Worm (Caenorhabditis elegans) whole organism, L4 larva: ENCODE measurements around the gene rha-1.

Source experiments
- ZK546.5 ChIP-seq, 2 experiments: sonication (generic microtip); optimal IDR thresholded peaks; 2 replicates each; lab custom pipeline; 2017; ENCODE audit warnings: missing biosample characterization in 2 of 2, missing genetic modification characterization in 2 of 2
- aly-2 ChIP-seq: sonication (generic microtip); optimal IDR thresholded peaks from 2 replicates; lab custom pipeline; 2018; ENCODE audit warnings: missing biosample characterization, missing genetic modification characterization
- fkh-10 ChIP-seq: fragments of 150-350 bp; optimal IDR thresholded peaks from 2 replicates; lab custom pipeline; 2014; ENCODE audit warnings: missing biosample characterization, missing genetic modification reagents, missing genetic modification characterization
- mep-1 ChIP-seq: fragments of 150-350 bp; sonication (generic microtip); optimal IDR thresholded peaks from 3 replicates; lab custom pipeline; 2014; ENCODE audit warnings: missing biosample characterization, missing genetic modification characterization
- nhr-76 ChIP-seq: fragments of 150-350 bp; optimal IDR thresholded peaks from 2 replicates; lab custom pipeline; 2014; ENCODE audit warnings: missing biosample characterization, missing genetic modification characterization
- skn-1 ChIP-seq: fragments of 150-350 bp; optimal IDR thresholded peaks from 2 replicates; lab custom pipeline; 2014; ENCODE audit warnings: missing biosample characterization, missing genetic modification characterization
- tra-1 ChIP-seq: fragments of 200-800 bp; sonication (Bioruptor generic); IDR thresholded peaks from 2 replicates; pipeline ENCODE4 v1.3.6; 2022; ENCODE audit warnings: missing genetic modification reagents, missing genetic modification characterization, missing compliant biosample characterization
- unc-39 ChIP-seq: sonication (generic microtip); optimal IDR thresholded peaks from 2 replicates; lab custom pipeline; 2017; ENCODE audit warnings: missing biosample characterization, missing genetic modification characterization

ce11 chrII:8889589-8889988 lies 6.1 kb upstream of the rha-1 start:
- TF ChIP-seq skn-1 (tag; lab: Kevin White, UChicago) (no peak), unc-39 (tag; lab: Kevin White, UChicago) (no peak), ZK546.5 (tag; optimal IDR thresholded peaks at IDR 0.05; lab: Kevin White, UChicago) (no peak), nhr-76 (tag; lab: Kevin White, UChicago) (no peak), aly-2 (no peak), mep-1 (tag; lab: Kevin White, UChicago) (no peak), tra-1 (GFP tag; lab: Robert Waterston, UW) (no peak), fkh-10 (GFP tag; lab: Kevin White, UChicago) (no peak)
